Fruit fly (Drosophila melanogaster) Kc167 (cell line): Measurements from ENCODE around the gene CG15740.

Source experiments
- Myc ChIP-seq: fragments of >200 bp; optimal IDR thresholded peaks from 2 replicates; lab custom pipeline; 2017; ENCODE audit warnings: missing external identifiers
- Sin3A ChIP-seq: fragments of >200 bp; optimal IDR thresholded peaks from 2 replicates; lab custom pipeline; 2018; ENCODE audit warnings: missing external identifiers
- h ChIP-seq: fragments of >200 bp; optimal IDR thresholded peaks from 3 replicates; lab custom pipeline; 2018; ENCODE audit warnings: missing external identifiers
- insv ChIP-seq: fragments of >200 bp; optimal IDR thresholded peaks from 3 replicates; lab custom pipeline; 2018; ENCODE audit warnings: missing external identifiers
- psq ChIP-seq: fragments of >200 bp; optimal IDR thresholded peaks from 2 replicates; lab custom pipeline; 2017; ENCODE audit warnings: missing external identifiers
- ttk ChIP-seq: sonication (Bioruptor generic); optimal IDR thresholded peaks from 2 replicates; lab custom pipeline; 2017; ENCODE audit warnings: missing external identifiers

Gene CG15740

DNA sequence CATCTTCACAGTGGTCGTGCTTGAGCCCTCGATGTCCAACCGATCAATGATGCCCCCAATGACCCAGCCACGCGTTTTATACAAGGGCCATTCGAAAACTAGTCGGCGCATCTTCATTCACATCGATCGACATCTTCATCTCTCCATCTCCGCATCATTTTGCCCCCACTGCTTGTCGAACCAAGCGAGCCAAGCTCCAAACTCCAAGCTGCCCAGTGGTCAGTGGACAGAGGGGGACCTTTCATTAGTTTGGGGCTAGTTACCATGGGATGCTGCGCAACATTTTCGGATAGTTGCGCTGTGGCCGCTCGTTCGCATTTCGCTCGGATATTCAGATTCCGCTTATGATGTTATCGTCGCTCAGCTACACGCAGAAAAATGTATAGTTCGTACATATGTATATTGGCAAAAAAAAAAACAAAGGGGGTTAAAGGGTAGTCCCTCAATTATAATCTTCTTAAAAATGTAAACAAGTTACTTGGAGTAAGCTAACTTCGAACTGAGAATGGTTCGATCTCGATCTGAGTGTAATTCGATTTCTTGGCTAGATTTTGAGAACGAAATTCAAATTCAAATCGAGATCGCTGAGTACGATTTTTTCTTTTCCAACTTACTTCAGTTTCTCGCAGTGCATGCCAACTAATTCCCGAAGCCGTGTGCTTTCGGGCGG lies at the start of gene CG15740:
Gene CG15740 (minus strand): TSS at position 51 of the 670 bp plus-strand sequence.
- TF ChIP-seq h (no peak), psq (lab: Kevin White, UChicago) (no peak), Sin3A (lab: Kevin White, UChicago) (no peak), Myc (no peak), insv (lab: Kevin White, UChicago) (no peak), ttk (lab: Kevin White, UChicago) (no peak)

DNA sequence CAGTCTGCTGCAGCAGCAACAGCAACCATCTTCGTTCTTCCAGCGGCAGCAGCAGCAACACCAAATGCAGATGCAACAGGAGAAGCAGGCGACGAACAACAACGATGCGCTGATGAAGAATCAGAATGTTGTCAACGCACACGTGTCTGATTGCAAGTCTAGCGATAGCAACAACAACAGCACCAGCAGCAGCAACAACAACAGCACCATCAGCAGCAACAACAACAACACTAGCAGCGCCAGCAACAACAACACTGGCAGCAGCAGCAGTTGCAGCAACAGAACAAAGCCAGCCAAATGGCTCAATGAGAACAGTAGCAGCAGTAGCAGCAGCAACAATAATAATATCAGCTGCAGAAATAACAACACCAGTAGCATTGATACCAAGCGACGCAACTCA lies 49.2 kb upstream of the CG15740 start:
- TF ChIP-seq psq (lab: Kevin White, UChicago) (no peak), Sin3A (lab: Kevin White, UChicago) (no peak), insv (lab: Kevin White, UChicago) (no peak), Myc (no peak), h (no peak), ttk (lab: Kevin White, UChicago) (no peak)

DNA sequence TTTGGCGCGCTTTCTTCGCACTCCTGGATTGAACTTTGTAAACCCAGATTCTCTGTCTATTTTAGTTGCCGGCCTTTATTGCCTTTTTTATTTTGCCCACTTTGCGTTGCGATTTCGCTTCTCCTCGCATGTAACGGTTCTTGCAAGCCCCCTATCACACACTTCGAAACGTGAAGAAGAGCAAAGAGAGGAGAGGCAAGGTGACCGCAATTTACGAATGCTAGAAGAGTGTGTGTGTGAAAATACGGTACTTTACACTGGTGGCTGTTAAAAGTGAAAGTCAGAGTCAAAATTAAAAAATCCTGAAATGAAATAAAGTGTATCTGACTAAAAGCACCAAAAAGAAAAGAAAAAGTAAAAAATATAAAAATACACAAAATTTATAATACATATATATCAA lies 48.3 kb upstream of the CG15740 start:
- TF ChIP-seq psq (lab: Kevin White, UChicago) (no peak), insv (lab: Kevin White, UChicago) (no peak), h (no peak), Sin3A (lab: Kevin White, UChicago) (no peak), Myc (no peak), ttk (lab: Kevin White, UChicago) (no peak)

DNA sequence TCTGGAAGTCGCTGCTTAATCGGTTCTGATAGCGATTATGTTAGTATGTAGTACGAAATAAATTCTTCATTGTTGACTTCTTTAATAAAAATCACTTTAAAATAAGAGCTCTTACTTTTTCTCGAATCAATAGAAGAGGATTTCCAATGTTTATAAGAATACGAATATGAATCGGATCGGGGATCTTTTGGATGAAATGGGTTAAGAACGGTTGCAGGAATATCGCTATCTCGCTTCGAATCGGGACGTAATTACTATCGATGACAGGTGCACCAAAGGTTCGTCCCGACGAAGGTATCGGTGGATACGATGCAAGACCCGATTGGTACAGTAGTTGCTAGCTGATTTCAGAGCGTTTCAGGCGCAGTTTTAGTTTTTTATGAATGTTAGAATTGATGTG lies 47.7 kb upstream of the CG15740 start, which contains the start of gene wisp:
Gene wisp (plus strand): TSS at position 301 of the 400 bp plus-strand sequence.
- TF ChIP-seq Sin3A (lab: Kevin White, UChicago) (no peak), psq (lab: Kevin White, UChicago) (no peak), h (no peak), ttk (lab: Kevin White, UChicago) (no peak), insv (lab: Kevin White, UChicago) (no peak), Myc (no peak)

DNA sequence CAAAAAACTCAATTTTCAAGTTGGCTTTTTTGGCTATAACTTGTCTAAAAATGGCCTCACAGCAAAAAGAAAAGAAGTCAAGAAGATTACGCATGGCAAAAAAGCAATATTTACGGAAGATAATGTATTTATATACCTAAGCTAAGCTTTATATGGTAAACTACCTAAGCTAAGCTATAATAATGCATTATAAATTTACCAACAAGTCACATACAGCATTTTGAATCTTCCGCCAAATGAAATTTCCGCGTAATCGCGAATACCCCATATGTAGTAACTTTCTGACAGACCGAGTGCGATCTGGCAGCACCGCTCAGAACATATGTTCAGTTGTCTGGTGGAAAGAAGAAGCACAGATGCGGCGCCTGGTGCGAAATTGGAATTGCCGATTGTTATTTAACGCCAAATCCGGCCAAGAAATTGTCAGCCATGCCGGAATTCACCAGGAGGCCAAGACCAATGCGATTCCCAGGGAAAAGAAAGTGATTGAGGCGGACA lies 45.8 kb upstream of the CG15740 start, which contains the start of gene sicily:
Gene sicily (plus strand): TSS at position 51 of the 498 bp plus-strand sequence.
- TF ChIP-seq h (no peak), insv (lab: Kevin White, UChicago) (no peak), ttk (lab: Kevin White, UChicago) (no peak), psq (lab: Kevin White, UChicago) (no peak), Sin3A (lab: Kevin White, UChicago) (no peak), Myc (no peak)

DNA sequence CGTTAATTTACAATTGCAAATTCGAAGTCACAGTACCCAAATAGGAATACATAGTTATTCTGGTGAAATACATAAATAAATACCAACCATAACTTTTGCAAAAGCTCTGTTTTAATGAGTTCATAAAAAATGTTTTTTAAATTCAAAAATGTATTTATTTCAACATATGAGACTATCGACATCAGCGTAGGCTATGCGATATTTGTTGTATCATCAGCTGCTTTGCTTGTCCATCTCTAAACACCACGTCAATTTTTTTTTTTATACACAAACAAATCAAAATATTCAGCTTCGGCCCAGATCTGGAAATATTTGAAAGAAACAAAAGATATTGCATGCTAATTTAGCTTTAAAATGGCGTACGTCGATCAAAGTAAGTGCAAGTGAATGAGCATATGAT lies 42.2 kb upstream of the CG15740 start, which contains the start of gene CG1840:
Gene CG1840 (plus strand): TSS at position 211 of the 400 bp plus-strand sequence.
- TF ChIP-seq psq (lab: Kevin White, UChicago) (no peak), Sin3A (lab: Kevin White, UChicago) (no peak), insv (lab: Kevin White, UChicago) (no peak), ttk (lab: Kevin White, UChicago) (no peak), Myc (no peak), h (no peak)

DNA sequence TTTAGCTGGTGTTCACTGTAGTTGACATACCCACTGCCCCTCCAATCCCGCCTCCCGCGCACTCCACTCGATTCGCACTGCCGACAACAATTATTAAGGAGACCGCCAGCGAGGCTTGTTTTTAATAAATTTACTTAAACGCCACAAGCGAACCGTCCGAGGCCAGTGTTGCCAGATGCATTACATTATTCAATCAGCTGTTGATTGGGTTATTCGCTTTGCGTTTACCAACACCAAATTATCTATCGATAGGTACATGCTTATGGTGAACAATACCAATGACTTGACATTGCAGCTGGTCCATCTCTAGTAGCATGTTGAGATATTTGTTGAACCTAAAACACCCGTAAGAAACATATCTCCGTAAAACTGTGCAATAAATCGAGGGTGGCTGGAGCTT lies 41.1 kb upstream of the CG15740 start, which contains the start of the genes CG10353 and SelG:
Gene CG10353 (minus strand): TSS at position 187 of the 400 bp plus-strand sequence.
Gene SelG (plus strand): TSS at position 309 of the 400 bp plus-strand sequence.
- TF ChIP-seq Myc (no peak), insv (lab: Kevin White, UChicago) (no peak), psq (lab: Kevin White, UChicago) (no peak), ttk (lab: Kevin White, UChicago) (no peak), h (no peak), Sin3A (lab: Kevin White, UChicago) (no peak)

DNA sequence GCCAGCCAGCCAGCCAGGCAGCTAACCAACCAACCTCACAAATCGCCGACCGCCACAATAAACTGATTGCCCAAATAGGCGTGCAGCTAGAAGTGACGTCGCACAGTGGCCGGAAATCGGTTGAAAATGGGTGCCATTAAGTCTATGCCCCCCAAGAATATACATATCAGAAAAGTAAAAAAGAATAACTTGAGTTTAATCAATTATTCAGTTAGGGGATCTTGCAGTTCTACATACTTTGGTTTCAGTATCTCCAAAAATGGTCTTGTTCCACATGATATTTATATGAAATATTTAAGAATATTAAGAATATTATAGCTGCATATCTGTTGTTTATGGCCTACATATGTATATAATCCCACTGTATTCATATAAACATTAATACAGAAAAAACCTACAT lies 39.5 kb upstream of the CG15740 start:
- TF ChIP-seq h: no peak
- no peak for TF ChIP-seq psq (lab: Kevin White, UChicago)
- no peak for TF ChIP-seq ttk (lab: Kevin White, UChicago)
- TF ChIP-seq Sin3A (lab: Kevin White, UChicago): no peak
- no peak for TF ChIP-seq Myc
- no peak for TF ChIP-seq insv (lab: Kevin White, UChicago)

DNA sequence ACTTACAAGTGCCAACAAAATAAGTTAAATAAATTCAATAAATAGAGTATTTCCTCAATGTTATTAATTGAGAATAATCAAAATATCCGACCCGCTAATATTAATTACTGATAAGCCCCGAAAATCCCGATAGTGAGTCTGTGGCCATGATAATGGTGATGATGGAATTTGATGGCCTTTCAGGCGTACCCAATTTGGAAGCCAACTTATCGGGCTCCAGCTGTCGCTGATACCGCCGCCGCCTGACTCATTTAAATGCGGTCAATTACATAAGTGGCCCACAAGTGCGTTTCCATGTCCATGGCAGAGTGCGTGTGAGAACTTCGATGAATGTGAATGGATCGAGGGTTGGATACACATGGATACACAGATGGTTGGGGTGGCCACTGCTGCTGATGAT lies 38.2 kb upstream of the CG15740 start:
- TF ChIP-seq insv (lab: Kevin White, UChicago) (no peak), Sin3A (lab: Kevin White, UChicago) (no peak)

DNA sequence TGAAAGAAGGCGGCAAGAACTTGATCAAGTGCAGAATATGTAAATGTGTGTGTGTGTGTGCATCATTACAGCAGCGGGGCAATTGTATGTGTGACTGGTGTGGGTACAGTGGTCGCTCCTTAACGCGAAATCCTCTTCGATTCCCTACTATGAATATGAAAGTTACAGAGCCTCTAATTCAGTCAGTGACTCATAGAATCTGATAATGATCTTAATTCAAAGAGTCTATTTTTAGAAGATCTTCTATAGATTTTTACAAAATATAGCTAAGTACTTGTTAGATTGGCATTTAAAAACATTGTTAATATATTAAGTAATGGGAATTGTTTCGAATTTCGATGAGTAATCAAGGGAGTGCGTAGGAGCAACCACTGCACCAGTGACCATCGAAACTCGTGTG lies 36.5 kb upstream of the CG15740 start:
- TF ChIP-seq h (no peak), Myc (no peak), psq (lab: Kevin White, UChicago) (no peak), Sin3A (lab: Kevin White, UChicago) (no peak), ttk (lab: Kevin White, UChicago) (no peak), insv (lab: Kevin White, UChicago) (no peak)

DNA sequence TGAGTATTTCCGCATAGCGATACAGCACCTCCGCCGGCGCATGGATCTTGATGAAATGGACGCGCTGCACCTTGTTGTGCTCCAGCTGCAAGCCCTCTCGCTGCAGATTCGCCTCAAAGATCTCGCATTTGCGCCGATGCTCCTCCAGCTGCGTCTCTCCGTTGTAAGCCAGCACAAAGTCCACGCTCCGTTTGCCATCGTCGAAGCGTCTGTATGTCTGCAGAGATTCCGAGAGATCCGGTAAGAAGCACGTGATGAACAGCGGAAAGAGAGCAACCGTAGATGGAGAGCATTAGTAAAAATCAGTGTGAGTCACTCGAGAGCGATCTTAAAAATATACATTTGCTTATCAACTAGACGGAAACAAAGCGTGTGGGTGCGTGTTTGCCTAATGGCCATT lies 35.8 kb upstream of the CG15740 start:
- TF ChIP-seq psq (lab: Kevin White, UChicago) (no peak), Myc (no peak), h (no peak), ttk (lab: Kevin White, UChicago) (no peak), insv (lab: Kevin White, UChicago) (no peak), Sin3A (lab: Kevin White, UChicago) (no peak)

DNA sequence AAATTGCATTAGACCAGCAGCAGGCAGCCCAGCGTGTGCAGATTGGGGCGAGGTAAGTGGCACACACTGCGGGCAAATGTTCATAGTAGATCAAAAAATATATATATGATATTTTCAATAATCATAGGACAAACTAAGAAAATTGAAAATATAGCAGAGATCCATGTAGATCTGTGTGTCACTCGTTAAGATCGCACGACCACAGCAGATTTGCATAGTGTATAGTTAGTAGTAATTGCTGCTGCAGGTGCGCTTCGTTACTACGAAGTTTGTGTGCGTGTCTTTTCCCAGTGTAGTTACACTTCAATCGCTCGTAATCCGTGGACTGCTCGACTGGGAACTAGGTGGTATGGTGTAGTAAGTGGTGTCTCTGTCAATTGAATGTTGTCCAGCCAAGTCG lies 31.3 kb upstream of the CG15740 start, which contains the start of gene CG10352:
Gene CG10352 (minus strand): TSS at position 4 of the 400 bp plus-strand sequence.
- TF ChIP-seq insv (lab: Kevin White, UChicago) (no peak), psq (lab: Kevin White, UChicago) (no peak), Myc (no peak), h (no peak), ttk (lab: Kevin White, UChicago) (no peak)
